Worm (Caenorhabditis elegans): Measurements from ENCODE around the gene lrr-1.

Gene lrr-1

DNA sequence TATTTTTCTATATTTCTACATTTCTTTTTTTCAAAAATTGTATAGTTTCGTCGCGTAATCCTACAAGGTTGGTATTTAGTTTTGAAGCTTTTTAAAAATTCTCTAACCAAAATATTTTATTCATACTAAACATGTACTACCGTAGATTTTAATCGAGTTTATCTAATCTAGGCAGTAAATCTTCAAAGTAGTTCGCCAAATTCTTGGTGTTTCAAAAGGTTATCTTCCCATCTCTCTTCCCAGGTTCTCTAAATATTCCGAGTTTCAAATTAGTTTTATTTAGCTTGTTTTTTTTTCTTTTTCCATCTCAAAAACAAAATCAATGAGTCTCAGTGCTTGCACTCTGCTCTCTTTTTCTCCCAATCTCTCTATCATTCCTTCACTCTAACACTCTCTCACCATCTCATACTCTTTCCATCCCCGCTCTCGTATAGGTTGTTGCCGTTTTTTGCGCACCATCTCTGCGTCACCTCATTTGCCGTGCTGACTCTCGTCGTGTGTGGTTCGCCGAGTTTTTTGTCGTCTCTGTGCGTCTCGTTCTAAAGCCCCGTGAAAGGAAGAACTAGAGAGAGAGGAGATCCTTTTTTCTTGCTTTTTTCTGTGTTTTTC is 19.2 kb downstream of the lrr-1 start (continued):
- TF ChIP-seq dmd-6 (GFP tag; IDR thresholded peaks at IDR 0.05), result peak; percentile 59; the same call in 1 of the 2 replicates
- TF ChIP-seq zag-1 (tag; optimal IDR thresholded peaks at IDR 0.05), result no peak
- TF ChIP-seq ceh-62 (tag; optimal IDR thresholded peaks at IDR 0.05), result no peak
- TF ChIP-seq daf-19 (GFP tag; conservative IDR thresholded peaks at IDR 0.05), result no peak
- no peak for TF ChIP-seq T20F7.1 (GFP tag; optimal IDR thresholded peaks at IDR 0.05)
- no peak for TF ChIP-seq lin-13 (GFP tag; optimal IDR thresholded peaks at IDR 0.05)
- no peak for TF ChIP-seq egl-27 (tag; optimal IDR thresholded peaks at IDR 0.05)
- TF ChIP-seq mes-2 (tag; optimal IDR thresholded peaks at IDR 0.05; ENCODE audit: poor library complexity, severe bottlenecking), result peak; percentile 69

DNA sequence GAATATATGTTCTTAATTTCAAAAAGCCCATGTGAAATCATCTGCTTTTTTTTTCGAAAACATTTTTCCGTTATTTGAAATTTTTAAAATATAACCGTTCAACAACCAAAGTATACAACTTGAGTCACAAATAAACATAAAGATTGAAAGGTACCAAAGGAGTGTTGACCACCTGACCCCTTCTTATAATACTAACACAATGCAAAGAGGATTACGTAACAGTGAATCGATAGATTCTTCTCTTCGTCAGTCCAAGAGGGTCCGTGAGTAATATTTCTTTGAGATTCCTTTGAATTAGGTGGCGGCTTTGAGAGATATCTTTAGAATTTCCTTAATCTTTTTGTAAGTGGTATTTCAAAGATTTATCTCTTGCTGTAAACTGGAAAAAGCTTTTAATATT is 20.1 kb downstream of the lrr-1 start:
- TF ChIP-seq nhr-42 (GFP tag; IDR thresholded peaks at IDR 0.05) (no peak), aha-1 (tag) (peak; percentile 7)

DNA sequence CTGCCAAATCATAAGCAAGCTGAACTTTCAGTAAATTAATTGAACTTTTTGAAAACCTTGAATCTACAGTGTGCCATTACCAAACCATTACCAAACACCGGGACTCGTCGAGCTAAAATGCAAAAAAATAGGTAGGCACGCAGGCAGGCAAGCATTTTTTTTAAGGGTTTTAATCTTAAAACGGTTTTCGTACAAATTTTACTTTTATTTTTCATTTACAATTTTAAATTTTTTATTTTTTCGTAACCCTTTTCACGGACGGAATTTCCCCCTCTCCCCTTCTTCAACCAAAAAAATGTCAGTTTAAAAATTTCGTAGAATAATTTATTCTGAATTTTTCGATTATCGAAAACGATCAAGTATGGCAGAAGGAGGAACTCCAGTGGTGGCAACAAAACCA is 21.8 kb downstream of the lrr-1 start, which contains the start of gene F59A6.2:
Gene F59A6.2 (plus strand): TSS at position 301 of the 400 bp plus-strand sequence.
- peak; percentile 53 for TF ChIP-seq aha-1 (tag)
- no peak for TF ChIP-seq lin-29 (GFP tag; IDR thresholded peaks at IDR 0.05)

DNA sequence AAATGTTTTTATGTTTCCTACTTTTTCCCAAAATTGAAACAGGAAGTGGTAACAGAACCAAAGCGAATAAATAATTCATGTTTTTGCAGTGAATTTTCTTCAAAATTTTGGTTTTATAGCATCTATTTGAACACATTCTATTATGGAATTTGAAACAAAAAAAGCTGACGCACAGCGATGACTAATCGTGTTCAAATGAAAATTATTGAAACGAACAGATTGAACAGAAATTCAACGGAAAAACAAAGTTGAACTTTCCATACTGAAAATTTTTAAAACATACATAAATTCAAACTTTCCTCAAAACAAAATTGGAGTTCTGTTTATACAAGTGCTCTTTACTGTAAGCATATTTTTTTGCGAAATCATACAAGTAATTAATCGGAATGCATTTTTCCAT is 24.3 kb downstream of the lrr-1 start, which contains the start of gene F59A6.12:
Gene F59A6.12 (minus strand): TSS at position 101 of the 400 bp plus-strand sequence.
- TF ChIP-seq spr-3 (GFP tag; optimal IDR thresholded peaks at IDR 0.05) (no peak), nhr-48 (tag; optimal IDR thresholded peaks at IDR 0.05) (no peak), lin-38 (GFP tag; IDR thresholded peaks at IDR 0.05) (no peak), lin-39 (tag; optimal IDR thresholded peaks at IDR 0.05) (no peak), tag-97 (GFP tag; IDR thresholded peaks at IDR 0.05) (no peak), arid-1 (GFP tag; conservative IDR thresholded peaks at IDR 0.05) (no peak), nhr-111 (GFP tag; optimal IDR thresholded peaks at IDR 0.05) (no peak), mes-2 (tag; optimal IDR thresholded peaks at IDR 0.05; ENCODE audit: poor library complexity, severe bottlenecking) (no peak), nhr-11 (tag; optimal IDR thresholded peaks at IDR 0.05) (no peak), saeg-2 (GFP tag; IDR thresholded peaks at IDR 0.05) (no peak), nhr-10 (tag; optimal IDR thresholded peaks at IDR 0.05) (no peak), snpc-4 (tag; optimal IDR thresholded peaks at IDR 0.05) (no peak), Y48G9A.11 (GFP tag; IDR thresholded peaks at IDR 0.05) (no peak)

DNA sequence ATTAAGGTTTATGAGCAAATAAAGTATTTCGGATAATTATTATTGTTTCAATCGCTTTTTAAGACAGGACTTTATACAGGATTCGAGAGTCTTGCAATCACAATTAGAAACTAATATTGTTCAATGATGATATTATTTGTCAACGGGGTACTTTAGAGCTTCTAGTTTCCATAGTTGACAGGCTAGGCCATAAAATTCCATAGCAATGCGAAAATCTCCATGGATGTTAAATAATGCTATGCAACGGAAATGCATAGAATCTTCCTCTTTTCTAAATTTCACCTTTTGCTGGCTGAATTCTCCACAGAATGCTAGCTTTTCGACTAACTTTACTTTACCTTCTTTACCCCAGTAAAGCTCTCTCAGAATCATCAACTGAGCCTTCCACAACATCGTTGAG is 28.2 kb downstream of the lrr-1 start, which contains the start of gene F59A6.3:
Gene F59A6.3 (plus strand): TSS at position 301 of the 400 bp plus-strand sequence.
- no peak for TF ChIP-seq cey-2 (tag; optimal IDR thresholded peaks at IDR 0.05; ENCODE audit: borderline replicate concordance, insufficient read depth)
- no peak for TF ChIP-seq hlh-30 (tag; optimal IDR thresholded peaks at IDR 0.05; ENCODE audit: insufficient read depth)
- no peak for TF ChIP-seq dmd-6 (GFP tag; IDR thresholded peaks at IDR 0.05)
- TF ChIP-seq nhr-11 (tag; optimal IDR thresholded peaks at IDR 0.05), result no peak
- no peak for TF ChIP-seq ZK546.5 (tag; optimal IDR thresholded peaks at IDR 0.05)
- TF ChIP-seq skn-1 (tag; optimal IDR thresholded peaks at IDR 0.05), result no peak
- TF ChIP-seq snpc-4 (tag; optimal IDR thresholded peaks at IDR 0.05), result no peak
- TF ChIP-seq ceh-62 (tag; optimal IDR thresholded peaks at IDR 0.05), result no peak
- no peak for TF ChIP-seq sdz-12 (GFP tag; optimal IDR thresholded peaks at IDR 0.05)
- TF ChIP-seq fos-1 (tag; optimal IDR thresholded peaks at IDR 0.05), result no peak
- TF ChIP-seq lin-1 (GFP tag; IDR thresholded peaks at IDR 0.05), result no peak

DNA sequence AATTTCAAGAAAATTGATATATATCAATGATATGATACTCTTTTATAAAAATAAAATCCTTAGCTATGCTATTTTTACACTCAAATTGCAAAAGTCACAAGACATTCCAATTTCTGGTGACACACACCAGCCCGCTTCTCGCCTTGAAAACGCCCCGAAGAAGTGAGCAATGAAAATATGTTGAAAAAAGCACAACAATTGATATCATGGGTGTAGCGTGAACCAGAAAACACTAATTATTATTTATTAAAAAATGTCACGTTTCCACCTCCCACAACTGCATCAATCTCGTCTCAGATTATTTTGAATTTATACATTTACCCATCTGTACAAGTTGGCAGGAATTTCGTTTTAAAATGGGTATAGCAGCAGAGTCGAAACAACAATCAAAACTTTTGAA is 31.5 kb downstream of the lrr-1 start, which contains the start of gene F59A6.4:
Gene F59A6.4 (plus strand): TSS at position 301 of the 400 bp plus-strand sequence.
- TF ChIP-seq F26F4.8 (GFP tag; conservative IDR thresholded peaks at IDR 0.05), result no peak
- TF ChIP-seq aha-1 (tag), result no peak
- TF ChIP-seq mxl-2 (GFP tag; conservative IDR thresholded peaks at IDR 0.05), result no peak
- no peak for TF ChIP-seq nhr-77 (tag; optimal IDR thresholded peaks at IDR 0.05)
- no peak for TF ChIP-seq mdt-29 (GFP tag; IDR thresholded peaks at IDR 0.05)
- no peak for TF ChIP-seq lsy-2 (tag; optimal IDR thresholded peaks at IDR 0.05)
- no peak for TF ChIP-seq aly-2 (tag; optimal IDR thresholded peaks at IDR 0.05)
